Fruit fly (Drosophila melanogaster): ENCODE results near the gene CG17328.

The CG17328 gene

dm6 chr2L:16324833-16325232 is 25.1 kb downstream of the CG17328 start (continued):
- TF ChIP-seq CG3032 (tag; optimal IDR thresholded peaks at IDR 0.05) (no peak), Eip78C (GFP tag) (peak; percentile 76), CG10669 (GFP tag; optimal IDR thresholded peaks at IDR 0.05) (no peak), CG6276 (GFP tag; optimal IDR thresholded peaks at IDR 0.05) (peak; percentile 22), CG34406 (GFP tag; optimal IDR thresholded peaks at IDR 0.05) (no peak), Eip93F (GFP tag; optimal IDR thresholded peaks at IDR 0.05) (no peak), fd85E (GFP tag; optimal IDR thresholded peaks at IDR 0.05) (no peak), Hr4 (GFP tag; optimal IDR thresholded peaks at IDR 0.05) (no peak), lz (GFP tag; optimal IDR thresholded peaks at IDR 0.05) (no peak), CG8319 (GFP tag; optimal IDR thresholded peaks at IDR 0.05) (no peak), Met (GFP tag; optimal IDR thresholded peaks at IDR 0.05) (no peak), net (GFP tag; optimal IDR thresholded peaks at IDR 0.05) (peak; percentile 8), CG15336 (GFP tag; IDR thresholded peaks at IDR 0.05) (peak; percentile 22; the same call in 1 of the 2 replicates), CG9139 (GFP tag; optimal IDR thresholded peaks at IDR 0.05) (peak; percentile 48), Gug (GFP tag; IDR thresholded peaks at IDR 0.05) (no peak), svp (GFP tag) (peak; percentile 89), topi (GFP tag; optimal IDR thresholded peaks at IDR 0.05) (no peak), CG16779 (tag; optimal IDR thresholded peaks at IDR 0.05) (peak; percentile 58), CG4318 (GFP tag; optimal IDR thresholded peaks at IDR 0.05) (no peak), CG7368 (GFP tag; optimal IDR thresholded peaks at IDR 0.05) (no peak), Lpt (GFP tag; optimal IDR thresholded peaks at IDR 0.05) (no peak), Ets96B (tag; optimal IDR thresholded peaks at IDR 0.05) (no peak), CG6854 (GFP tag; optimal IDR thresholded peaks at IDR 0.05) (peak; percentile 45), achi (GFP tag; optimal IDR thresholded peaks at IDR 0.05) (no peak), CG11294 (GFP tag; IDR thresholded peaks at IDR 0.05) (no peak), cyc (GFP tag; optimal IDR thresholded peaks at IDR 0.05) (no peak)

- TF ChIP-seq Hr38 (GFP tag; optimal IDR thresholded peaks at IDR 0.05): peak; percentile 59
- peak; percentile 91 for TF ChIP-seq Eip93F (GFP tag; optimal IDR thresholded peaks at IDR 0.05)
- peak; percentile 93 for TF ChIP-seq CG10631 (GFP tag; optimal IDR thresholded peaks at IDR 0.05)
- peak; percentile 82 for TF ChIP-seq CG11902 (GFP tag; optimal IDR thresholded peaks at IDR 0.05)
- peak; percentile 94 for TF ChIP-seq cyc (GFP tag; optimal IDR thresholded peaks at IDR 0.05)
- peak; percentile 85 for TF ChIP-seq CG10669 (GFP tag; optimal IDR thresholded peaks at IDR 0.05)
- TF ChIP-seq CG6792 (GFP tag; optimal IDR thresholded peaks at IDR 0.05): peak; percentile 91
- peak; percentile 91 for TF ChIP-seq Gug (GFP tag; IDR thresholded peaks at IDR 0.05)
- peak; percentile 95 for TF ChIP-seq Smox (GFP tag; optimal IDR thresholded peaks at IDR 0.05)
- peak; percentile 92 for TF ChIP-seq achi (GFP tag; optimal IDR thresholded peaks at IDR 0.05)
- peak; percentile 89 for TF ChIP-seq Sox15 (GFP tag; optimal IDR thresholded peaks at IDR 0.05)
- TF ChIP-seq Met (GFP tag; optimal IDR thresholded peaks at IDR 0.05): peak; percentile 94
- peak; percentile 83 for TF ChIP-seq CG4318 (GFP tag; optimal IDR thresholded peaks at IDR 0.05)
- TF ChIP-seq dsx (GFP tag; optimal IDR thresholded peaks at IDR 0.05; ENCODE audit: poor library complexity, severe bottlenecking): peak; percentile 85
- peak; percentile 97 for TF ChIP-seq CG31627 (GFP tag; optimal IDR thresholded peaks at IDR 0.05)
- TF ChIP-seq CG8319 (GFP tag; optimal IDR thresholded peaks at IDR 0.05): peak; percentile 87
- TF ChIP-seq eg (GFP tag; IDR thresholded peaks at IDR 0.05): peak; percentile 92
- TF ChIP-seq CG6854 (GFP tag; optimal IDR thresholded peaks at IDR 0.05): peak; percentile 49
- TF ChIP-seq CG6163 (GFP tag; IDR thresholded peaks at IDR 0.05): peak; percentile 94
- TF ChIP-seq fd59A (GFP tag; optimal IDR thresholded peaks at IDR 0.05): peak; percentile 86
- TF ChIP-seq Sox102F (GFP tag; optimal IDR thresholded peaks at IDR 0.05): peak; percentile 92
- TF ChIP-seq esn (GFP tag; optimal IDR thresholded peaks at IDR 0.05): peak; percentile 95
- peak; percentile 37 for TF ChIP-seq CG9139 (GFP tag; optimal IDR thresholded peaks at IDR 0.05)
- peak; percentile 94 for TF ChIP-seq Sox14 (GFP tag; optimal IDR thresholded peaks at IDR 0.05)
- peak; percentile 93 for TF ChIP-seq Ets96B (tag; optimal IDR thresholded peaks at IDR 0.05)
- TF ChIP-seq ss (GFP tag; optimal IDR thresholded peaks at IDR 0.05): peak; percentile 53 to 60
- TF ChIP-seq Eip78C (GFP tag): peak; percentile 98
- peak; percentile 92 for TF ChIP-seq Ets21C (GFP tag; optimal IDR thresholded peaks at IDR 0.05)
- TF ChIP-seq dac (GFP tag; optimal IDR thresholded peaks at IDR 0.05): peak; percentile 87
- TF ChIP-seq fkh (GFP tag; optimal IDR thresholded peaks at IDR 0.05): peak; percentile 83
- peak; percentile 82 for TF ChIP-seq CG6276 (GFP tag; optimal IDR thresholded peaks at IDR 0.05)
- TF ChIP-seq pdm3 (GFP tag; optimal IDR thresholded peaks at IDR 0.05): peak; percentile 94
- peak; percentile 88 for TF ChIP-seq CG8632 (GFP tag; optimal IDR thresholded peaks at IDR 0.05)
- TF ChIP-seq Lpt (GFP tag; optimal IDR thresholded peaks at IDR 0.05): peak; percentile 85
- peak; percentile 96 for TF ChIP-seq lz (GFP tag; optimal IDR thresholded peaks at IDR 0.05)
- TF ChIP-seq Eip75B (GFP tag; optimal IDR thresholded peaks at IDR 0.05): peak; percentile 95
- TF ChIP-seq Hr4 (GFP tag; optimal IDR thresholded peaks at IDR 0.05): peak; percentile 96
Measured at dm6 chr2L:16325515-16326257, 25.9 kb downstream of the CG17328 start, which contains the start of gene cact. Gene cact, minus strand, starts transcription at chr2L:16326207.
